Fruit fly (Drosophila melanogaster): ENCODE measurements around the gene CG3061.

- TF ChIP-seq CG14711 (tag; optimal IDR thresholded peaks at IDR 0.05) (no peak), kay (GFP tag; ENCODE audit: borderline replicate concordance) (no peak)
Measured at dm6 chr3R:14013827-14014488, 18.2 kb upstream of the CG3061 start.

Data from whole organism, adult.